Worm (Caenorhabditis elegans): ENCODE data around the gene trx-1.

Gene trx-1

ce11 chrII:7714614-7715186, 38.7 kb downstream of the trx-1 start (continued):
- TF ChIP-seq snpc-4 (tag; optimal IDR thresholded peaks at IDR 0.05): no peak
- no peak for TF ChIP-seq ztf-4 (tag; optimal IDR thresholded peaks at IDR 0.05)
- peak; percentile 42 for TF ChIP-seq ceh-8 (GFP tag; optimal IDR thresholded peaks at IDR 0.05)
- TF ChIP-seq grh-1 (GFP tag; IDR thresholded peaks at IDR 0.05): no peak
- peak; percentile 29 to 43 for TF ChIP-seq lsy-2 (tag; optimal IDR thresholded peaks at IDR 0.05)
- TF ChIP-seq nhr-19 (GFP tag; conservative IDR thresholded peaks at IDR 0.05): no peak
- TF ChIP-seq efl-3 (GFP tag; optimal IDR thresholded peaks at IDR 0.05): no peak
- peak; percentile 49 for TF ChIP-seq nhr-71 (tag; optimal IDR thresholded peaks at IDR 0.05)
- TF ChIP-seq lin-14 (GFP tag; optimal IDR thresholded peaks at IDR 0.05): peak; percentile 86
- TF ChIP-seq unc-86 (tag; optimal IDR thresholded peaks at IDR 0.05): peak; percentile 20
- TF ChIP-seq vab-15 (tag; optimal IDR thresholded peaks at IDR 0.05): no peak
- peak; percentile 25 for TF ChIP-seq irx-1 (tag; optimal IDR thresholded peaks at IDR 0.05)
- no peak for TF ChIP-seq swsn-7 (tag; optimal IDR thresholded peaks at IDR 0.05)
- TF ChIP-seq unc-62 (GFP tag; optimal IDR thresholded peaks at IDR 0.05): no peak
- TF ChIP-seq hlh-17 (GFP tag; optimal IDR thresholded peaks at IDR 0.05; ENCODE audit: borderline replicate concordance): no peak
- TF ChIP-seq ama-1 (optimal IDR thresholded peaks at IDR 0.05): no peak
- TF ChIP-seq sptf-1 (tag; optimal IDR thresholded peaks at IDR 0.05): no peak
- no peak for TF ChIP-seq sox-4 (tag; optimal IDR thresholded peaks at IDR 0.05)
- no peak for TF ChIP-seq mab-9 (GFP tag; IDR thresholded peaks at IDR 0.05)
- no peak for TF ChIP-seq lin-13 (GFP tag; optimal IDR thresholded peaks at IDR 0.05)
- TF ChIP-seq ceh-88 (GFP tag; IDR thresholded peaks at IDR 0.05): no peak
- no peak for TF ChIP-seq nhr-20 (tag; optimal IDR thresholded peaks at IDR 0.05)
- TF ChIP-seq blmp-1 (tag; optimal IDR thresholded peaks at IDR 0.05): no peak

ce11 chrII:7709301-7709754, 44.1 kb downstream of the trx-1 start, which contains the start of gene sre-1:
Gene sre-1 (plus strand): TSS chrII:7709704.
- no peak for TF ChIP-seq efl-1 (optimal IDR thresholded peaks at IDR 0.05)
- TF ChIP-seq efl-1 (GFP tag; optimal IDR thresholded peaks at IDR 0.05 in 1 of 2): peak in 1 of 2 experiments; percentile 90
- TF ChIP-seq mep-1 (tag; optimal IDR thresholded peaks at IDR 0.05): no peak
- peak; percentile 58 for TF ChIP-seq hlh-4 (tag; optimal IDR thresholded peaks at IDR 0.05)
- TF ChIP-seq nhr-71 (tag; optimal IDR thresholded peaks at IDR 0.05): peak; percentile 28

- TF ChIP-seq ceh-90 (tag; optimal IDR thresholded peaks at IDR 0.05): no peak
- TF ChIP-seq C16A3.4 (tag; optimal IDR thresholded peaks at IDR 0.05): peak; percentile 38
- peak; percentile 81 for TF ChIP-seq rnt-1 (tag; optimal IDR thresholded peaks at IDR 0.05)
- no peak for TF ChIP-seq nhr-12 (tag; optimal IDR thresholded peaks at IDR 0.05)
- TF ChIP-seq unc-86 (tag; optimal IDR thresholded peaks at IDR 0.05): no peak
- TF ChIP-seq nhr-76 (tag; optimal IDR thresholded peaks at IDR 0.05): peak; percentile 19
- no peak for TF ChIP-seq mep-1 (tag; optimal IDR thresholded peaks at IDR 0.05)
- TF ChIP-seq dsc-1 (tag; optimal IDR thresholded peaks at IDR 0.05): peak; percentile 50
- no peak for TF ChIP-seq sox-4 (tag; optimal IDR thresholded peaks at IDR 0.05)
- no peak for TF ChIP-seq unc-98 (GFP tag; IDR thresholded peaks at IDR 0.05)
- TF ChIP-seq lin-35 (GFP tag; optimal IDR thresholded peaks at IDR 0.05): peak; percentile 22 to 52
- TF ChIP-seq swsn-7 (tag; optimal IDR thresholded peaks at IDR 0.05): peak; percentile 50
- TF ChIP-seq aly-2 (tag; optimal IDR thresholded peaks at IDR 0.05): no peak
- peak; percentile 50 to 63 for TF ChIP-seq efl-1 (optimal IDR thresholded peaks at IDR 0.05)
- TF ChIP-seq efl-1 (GFP tag; optimal IDR thresholded peaks at IDR 0.05 in 1 of 2): peak; percentile 43 to 95
- no peak for TF ChIP-seq zag-1 (tag; optimal IDR thresholded peaks at IDR 0.05)
- no peak for TF ChIP-seq nhr-77 (tag; optimal IDR thresholded peaks at IDR 0.05)
- TF ChIP-seq elt-3 (tag; optimal IDR thresholded peaks at IDR 0.05): peak in 1 of 6 experiments; percentile 14
- TF ChIP-seq snpc-4 (tag; optimal IDR thresholded peaks at IDR 0.05): peak; percentile 23
- peak; percentile 63 to 64 for TF ChIP-seq lsy-2 (tag; optimal IDR thresholded peaks at IDR 0.05)
- TF ChIP-seq snu-23 (GFP tag; optimal IDR thresholded peaks at IDR 0.05): peak; percentile 68
- TF ChIP-seq blmp-1 (tag; optimal IDR thresholded peaks at IDR 0.05): peak; percentile 3
- no peak for TF ChIP-seq lin-15B (tag; optimal IDR thresholded peaks at IDR 0.05)
- peak; percentile 61 for TF ChIP-seq nhr-71 (tag; optimal IDR thresholded peaks at IDR 0.05)
- no peak for TF ChIP-seq egl-13 (tag; optimal IDR thresholded peaks at IDR 0.05)
- no peak for TF ChIP-seq Y116A8C.19 (tag; optimal IDR thresholded peaks at IDR 0.05; ENCODE audit: borderline replicate concordance)
- TF ChIP-seq ztf-11 (tag; optimal IDR thresholded peaks at IDR 0.05): peak in 1 of 2 experiments; percentile 55
- no peak for TF ChIP-seq pax-3 (tag; optimal IDR thresholded peaks at IDR 0.05)
- no peak for TF ChIP-seq grh-1 (GFP tag; IDR thresholded peaks at IDR 0.05)
- TF ChIP-seq aha-1 (tag; optimal IDR thresholded peaks at IDR 0.05): no peak
- no peak for TF ChIP-seq ets-5 (GFP tag; IDR thresholded peaks at IDR 0.05)
- TF ChIP-seq ceh-82 (tag; optimal IDR thresholded peaks at IDR 0.05): peak; percentile 16 to 37 (median 21)
Measured at ce11 chrII:7708540-7708939, 44.9 kb downstream of the trx-1 start, which contains the start of gene B0495.9. Gene B0495.9 (minus strand): TSS chrII:7708710.
